Fruit fly (Drosophila melanogaster) whole organism, embryonic: ENCODE measurements around the gene ocn.

Source experiments
- Antp ChIP-seq: fragments of 200-800 bp; sonication (Bioruptor generic); optimal IDR thresholded peaks from 3 replicates; lab custom pipeline; 2016; ENCODE audit warnings: missing biosample characterization, missing genetic modification characterization
- CG1024 ChIP-seq: fragments of 200-800 bp; sonication (Bioruptor generic); IDR thresholded peaks from 2 replicates; pipeline ENCODE4 v1.3.6; 2022; ENCODE audit warnings: missing biosample characterization, missing genetic modification characterization
- CG10366 ChIP-seq: fragments of 200-800 bp; sonication (Bioruptor generic); IDR thresholded peaks from 2 replicates; pipeline ENCODE4 v1.3.6; 2022; ENCODE audit warnings: missing biosample characterization, missing genetic modification characterization
- CG10565 ChIP-seq: fragments of 200-800 bp; sonication (Bioruptor generic); optimal IDR thresholded peaks from 3 replicates; lab custom pipeline; 2016; ENCODE audit warnings: missing biosample characterization, mild to moderate bottlenecking, missing genetic modification characterization
- CG11723 ChIP-seq: fragments of 200-800 bp; sonication (Bioruptor generic); optimal IDR thresholded peaks from 2 replicates; lab custom pipeline; 2017; ENCODE audit warnings: missing biosample characterization, mild to moderate bottlenecking, missing genetic modification characterization
- CG12299 ChIP-seq: fragments of 200-800 bp; sonication (Bioruptor generic); optimal IDR thresholded peaks from 2 replicates; lab custom pipeline; 2018; ENCODE audit warnings: missing biosample characterization, mild to moderate bottlenecking, missing genetic modification characterization
- CG13287 ChIP-seq: fragments of 200-800 bp; sonication (Bioruptor generic); IDR thresholded peaks from 2 replicates; pipeline ENCODE4 v1.3.6; 2022; ENCODE audit warnings: missing biosample characterization, missing genetic modification characterization; ENCODE audit not compliant: partially characterized antibody
- CG2120 ChIP-seq: fragments of 200-800 bp; sonication (Bioruptor generic); optimal IDR thresholded peaks from 3 replicates; lab custom pipeline; 2016; ENCODE audit warnings: missing biosample characterization, missing genetic modification characterization
- CG2712 ChIP-seq: fragments of 200-800 bp; optimal IDR thresholded peaks from 3 replicates; lab custom pipeline; 2019; ENCODE audit warnings: missing biosample characterization, mild to moderate bottlenecking, missing genetic modification characterization, moderate library complexity
- CG30020 ChIP-seq: fragments of 200-800 bp; optimal IDR thresholded peaks from 2 replicates; lab custom pipeline; 2019; ENCODE audit warnings: missing biosample characterization, mild to moderate bottlenecking, missing genetic modification characterization, moderate library complexity
- CG31224 ChIP-seq: fragments of 200-800 bp; sonication (Bioruptor generic); IDR thresholded peaks from 2 replicates; pipeline ENCODE4 v1.3.6; 2022; ENCODE audit warnings: missing biosample characterization, missing genetic modification characterization
- CG3847 ChIP-seq: fragments of 200-800 bp; sonication (Bioruptor generic); IDR thresholded peaks from 2 replicates; pipeline ENCODE4 v1.3.6; 2022; ENCODE audit warnings: missing biosample characterization, missing genetic modification characterization
- CG4282 ChIP-seq: fragments of 200-800 bp; sonication (Bioruptor generic); optimal IDR thresholded peaks from 2 replicates; lab custom pipeline; 2016; ENCODE audit warnings: missing biosample characterization, missing genetic modification characterization
- CG4360 ChIP-seq: fragments of 200-800 bp; sonication (Bioruptor generic); IDR thresholded peaks from 2 replicates; pipeline ENCODE4 v1.3.6; 2022; ENCODE audit warnings: missing biosample characterization, missing genetic modification characterization
- CG6654 ChIP-seq: fragments of 200-800 bp; sonication (Bioruptor generic); optimal IDR thresholded peaks from 2 replicates; lab custom pipeline; 2017; ENCODE audit warnings: missing biosample characterization, mild to moderate bottlenecking, missing genetic modification characterization
- CG6854 ChIP-seq: fragments of 200-800 bp; sonication (Bioruptor generic); optimal IDR thresholded peaks from 3 replicates; lab custom pipeline; 2017; ENCODE audit warnings: missing biosample characterization, mild to moderate bottlenecking, missing genetic modification characterization
- CG8281 ChIP-seq: fragments of 200-800 bp; sonication (Bioruptor generic); optimal IDR thresholded peaks from 2 replicates; lab custom pipeline; 2018; ENCODE audit warnings: missing biosample characterization, mild to moderate bottlenecking, missing genetic modification characterization, moderate library complexity
- CG9215 ChIP-seq: fragments of 200-800 bp; sonication (Bioruptor generic); IDR thresholded peaks from 2 replicates; pipeline ENCODE4 v1.3.6; 2022; ENCODE audit warnings: missing biosample characterization, missing genetic modification characterization
- D ChIP-seq, 2 experiments: fragments of 200-800 bp in 1 of 2; fragments of >200 bp in 1 of 2; sonication (Bioruptor generic) in 1 of 2; optimal IDR thresholded peaks; 2 replicates in 1 of 2; 3 replicates in 1 of 2; lab custom pipeline; 2017; ENCODE audit warnings: mild to moderate bottlenecking in 1 of 2, missing biosample characterization in 1 of 2, missing genetic modification characterization in 1 of 2, missing genetic modification reagents in 1 of 2
- E2f1 ChIP-seq: fragments of 200-800 bp; sonication (Bioruptor generic); IDR thresholded peaks from 2 replicates; pipeline ENCODE4 v1.3.6; 2022; ENCODE audit warnings: missing biosample characterization, missing genetic modification characterization
- HHEX ChIP-seq: fragments of 200-800 bp; sonication (Bioruptor generic); optimal IDR thresholded peaks from 3 replicates; lab custom pipeline; 2017; ENCODE audit warnings: missing biosample characterization, mild to moderate bottlenecking, missing genetic modification characterization, missing genetic modification reagents
- HLH54F ChIP-seq: fragments of 200-800 bp; sonication (Bioruptor generic); optimal IDR thresholded peaks from 3 replicates; lab custom pipeline; 2016; ENCODE audit warnings: missing biosample characterization, missing genetic modification characterization
- Hand ChIP-seq: fragments of 200-800 bp; sonication (Bioruptor generic); optimal IDR thresholded peaks from 2 replicates; lab custom pipeline; 2017; ENCODE audit warnings: mild to moderate bottlenecking, missing biosample characterization, missing genetic modification reagents, missing genetic modification characterization
- HmgZ ChIP-seq: fragments of 200-800 bp; sonication (Bioruptor generic); optimal IDR thresholded peaks from 2 replicates; lab custom pipeline; 2018; ENCODE audit warnings: missing biosample characterization, mild to moderate bottlenecking, missing genetic modification characterization
- Kr ChIP-seq: fragments of 200-800 bp; sonication (Bioruptor generic); optimal IDR thresholded peaks from 2 replicates; lab custom pipeline; 2017; ENCODE audit warnings: missing biosample characterization, mild to moderate bottlenecking, missing genetic modification characterization
- Lhr ChIP-seq: fragments of 200-800 bp; sonication (Bioruptor generic); optimal IDR thresholded peaks from 3 replicates; lab custom pipeline; 2017; ENCODE audit warnings: mild to moderate bottlenecking, missing biosample characterization, missing genetic modification reagents, missing genetic modification characterization
- Max ChIP-seq: fragments of 200-800 bp; sonication (Bioruptor generic); optimal IDR thresholded peaks from 2 replicates; lab custom pipeline; 2016; ENCODE audit warnings: missing biosample characterization, mild to moderate bottlenecking, missing genetic modification characterization
- Optix ChIP-seq: fragments of 200-800 bp; sonication (Bioruptor generic); IDR thresholded peaks from 3 replicates; pipeline ENCODE4 v1.3.6; 2022; ENCODE audit warnings: missing biosample characterization, missing genetic modification characterization
- Rfx ChIP-seq: fragments of 200-800 bp; sonication (Bioruptor generic); IDR thresholded peaks from 2 replicates; pipeline ENCODE4 v1.3.6; 2022; ENCODE audit warnings: missing biosample characterization, missing genetic modification characterization
- Sin3A ChIP-seq: fragments of >200 bp; optimal IDR thresholded peaks from 2 replicates; lab custom pipeline; 2018
- Sry-β ChIP-seq: fragments of 200-800 bp; sonication (Bioruptor generic); optimal IDR thresholded peaks from 2 replicates; lab custom pipeline; 2018; ENCODE audit warnings: missing biosample characterization, mild to moderate bottlenecking, missing genetic modification characterization, moderate library complexity
- bab2 ChIP-seq: fragments of 200-800 bp; sonication (Bioruptor generic); optimal IDR thresholded peaks from 2 replicates; lab custom pipeline; 2016; ENCODE audit warnings: missing biosample characterization, missing genetic modification characterization
- ci ChIP-seq: fragments of 200-800 bp; sonication (Bioruptor generic); IDR thresholded peaks from 3 replicates; pipeline ENCODE4 v1.3.6; 2022; ENCODE audit warnings: missing biosample characterization, missing genetic modification characterization
- corto ChIP-seq: fragments of 200-800 bp; sonication (Bioruptor generic); optimal IDR thresholded peaks from 2 replicates; lab custom pipeline; 2016; ENCODE audit warnings: missing biosample characterization, mild to moderate bottlenecking, missing genetic modification characterization, moderate library complexity
- dmrt11E ChIP-seq: fragments of 200-800 bp; sonication (Bioruptor generic); optimal IDR thresholded peaks from 3 replicates; lab custom pipeline; 2018; ENCODE audit warnings: missing biosample characterization, mild to moderate bottlenecking, missing genetic modification characterization, moderate library complexity
- en ChIP-seq: fragments of 200-800 bp; sonication (Bioruptor generic); optimal IDR thresholded peaks from 2 replicates; lab custom pipeline; 2016; ENCODE audit warnings: missing biosample characterization, missing genetic modification characterization
- grn ChIP-seq: fragments of 200-800 bp; sonication (Bioruptor generic); optimal IDR thresholded peaks from 3 replicates; lab custom pipeline; 2017; ENCODE audit warnings: missing biosample characterization, missing genetic modification characterization
- her ChIP-seq: fragments of 200-800 bp; sonication (Bioruptor generic); optimal IDR thresholded peaks from 2 replicates; lab custom pipeline; 2016; ENCODE audit warnings: missing biosample characterization, missing genetic modification characterization
- klu ChIP-seq: fragments of 200-800 bp; sonication (Bioruptor generic); IDR thresholded peaks from 2 replicates; pipeline ENCODE4 v1.3.6; 2022; ENCODE audit warnings: missing biosample characterization, missing genetic modification characterization
- nau ChIP-seq: fragments of 200-800 bp; sonication (Bioruptor generic); optimal IDR thresholded peaks from 3 replicates; lab custom pipeline; 2017; ENCODE audit warnings: missing biosample characterization, mild to moderate bottlenecking, missing genetic modification characterization, missing genetic modification reagents
- oc ChIP-seq: fragments of 200-800 bp; sonication (Bioruptor generic); optimal IDR thresholded peaks from 2 replicates; lab custom pipeline; 2018; ENCODE audit warnings: missing biosample characterization, mild to moderate bottlenecking, missing genetic modification characterization, moderate library complexity
- odd ChIP-seq: fragments of 200-800 bp; sonication (Bioruptor generic); optimal IDR thresholded peaks from 2 replicates; lab custom pipeline; 2017; ENCODE audit warnings: missing biosample characterization, mild to moderate bottlenecking, missing genetic modification characterization
- pan ChIP-seq, 4 experiments: fragments of >200 bp in 3 of 4; fragments of 200-800 bp in 1 of 4; sonication (Bioruptor generic) in 1 of 4; optimal IDR thresholded peaks in 3 of 4; IDR thresholded peaks in 1 of 4; 2 replicates each; pipeline versions ENCODE4 v1.3.6 to Lab custom; 2017 to 2022; ENCODE audit warnings: missing biosample characterization in 2 of 4, missing genetic modification characterization in 2 of 4, mixed read lengths in 1 of 4
- pita ChIP-seq: fragments of 200-800 bp; sonication (Bioruptor generic); optimal IDR thresholded peaks from 2 replicates; lab custom pipeline; 2017; ENCODE audit warnings: missing biosample characterization, mild to moderate bottlenecking, missing genetic modification characterization
- prd ChIP-seq, 3 experiments: fragments of >200 bp in 2 of 3; fragments of 200-800 bp in 1 of 3; sonication (Bioruptor generic) in 1 of 3; optimal IDR thresholded peaks in 2 of 3; IDR thresholded peaks in 1 of 3; 2 replicates in 2 of 3; 3 replicates in 1 of 3; pipeline versions ENCODE4 v1.3.6 to Lab custom; 2017 to 2022; ENCODE audit warnings: missing biosample characterization in 1 of 3, missing genetic modification characterization in 1 of 3
- sisA ChIP-seq: fragments of 200-800 bp; sonication (Bioruptor generic); IDR thresholded peaks from 2 replicates; pipeline ENCODE4 v1.3.6; 2022; ENCODE audit warnings: missing biosample characterization, missing genetic modification characterization
- tll ChIP-seq, 2 experiments: fragments of 200-800 bp in 1 of 2; fragments of >200 bp in 1 of 2; sonication (Bioruptor generic) in 1 of 2; optimal IDR thresholded peaks; 2 replicates each; lab custom pipeline; 2017 to 2019; ENCODE audit warnings: missing biosample characterization in 2 of 2, missing genetic modification characterization in 2 of 2, mild to moderate bottlenecking in 1 of 2, moderate library complexity in 1 of 2
- vfl ChIP-seq: fragments of 200-800 bp; sonication (Bioruptor generic); optimal IDR thresholded peaks from 2 replicates; lab custom pipeline; 2016; ENCODE audit warnings: missing biosample characterization, missing genetic modification characterization

ocn gene

dm6 chr3R:29997607-29998236, 39.8 kb downstream of the ocn start, which contains the start of the genes CG15525 and CG11504 (continued):
- TF ChIP-seq Rfx: peak; percentile 72
- TF ChIP-seq CG12299 (tag; lab: Kevin White, UChicago): no peak
- no peak for TF ChIP-seq nau (GFP tag; lab: Kevin White, UChicago)
- TF ChIP-seq pita: no peak
- no peak for TF ChIP-seq en
- no peak for TF ChIP-seq CG8281 (tag; lab: Kevin White, UChicago)
- no peak for TF ChIP-seq CG31224 (GFP tag; lab: Robert Waterston, UW)
- TF ChIP-seq CG4360 (GFP tag; lab: Robert Waterston, UW): no peak
- TF ChIP-seq CG13287 (GFP tag; lab: Robert Waterston, UW): peak; percentile 95
- no peak for TF ChIP-seq CG6854 (GFP tag; lab: Kevin White, UChicago)
- TF ChIP-seq D (optimal IDR thresholded peaks at IDR 0.05; lab: Kevin White, UChicago): no peak
- no peak for TF ChIP-seq D (GFP tag; optimal IDR thresholded peaks at IDR 0.05; lab: Kevin White, UChicago)
- peak; percentile 34 for TF ChIP-seq vfl (GFP tag; lab: Kevin White, UChicago)
- TF ChIP-seq CG10565: no peak
- TF ChIP-seq tll (GFP tag; optimal IDR thresholded peaks at IDR 0.05; lab: Kevin White, UChicago): no peak
- no peak for TF ChIP-seq Sry-β (GFP tag; lab: Kevin White, UChicago)
- no peak for TF ChIP-seq CG11723 (GFP tag; lab: Kevin White, UChicago)
- peak; percentile 37 for TF ChIP-seq bab2
- no peak for TF ChIP-seq CG6654 (GFP tag; lab: Kevin White, UChicago)
- no peak for TF ChIP-seq corto (GFP tag; lab: Kevin White, UChicago)
- peak; percentile 63 for TF ChIP-seq HmgZ (tag; lab: Kevin White, UChicago)
- no peak for TF ChIP-seq CG4282 (GFP tag; lab: Kevin White, UChicago)
- TF ChIP-seq HLH54F (GFP tag; lab: Kevin White, UChicago): peak; percentile 47
- peak; percentile 48 for TF ChIP-seq Sin3A
- no peak for TF ChIP-seq Kr (GFP tag; lab: Kevin White, UChicago)
- 0 out of 3 replicates have a peak, but pooled peaks have one; percentile 47 for TF ChIP-seq Optix (GFP tag; lab: Robert Waterston, UW)
- peak; percentile 58 for TF ChIP-seq CG30020
- 0 out of 3 replicates have a peak, but pooled peaks have one; percentile 46 for TF ChIP-seq ci
- TF ChIP-seq CG10366: peak; percentile 54; the same call in 1 of the 2 replicates
- TF ChIP-seq klu (GFP tag; lab: Robert Waterston, UW): peak; percentile 37; the same call in 1 of the 2 replicates
- no peak for TF ChIP-seq prd (optimal IDR thresholded peaks at IDR 0.05; lab: Kevin White, UChicago)
- TF ChIP-seq prd (GFP tag; IDR thresholded peaks at IDR 0.05; lab: Robert Waterston, UW): peak; percentile 82
- no peak for TF ChIP-seq odd (GFP tag; lab: Kevin White, UChicago)
- peak; percentile 49 for TF ChIP-seq Max (GFP tag; lab: Kevin White, UChicago)
- TF ChIP-seq oc: no peak
- TF ChIP-seq E2f1 (GFP tag; lab: Robert Waterston, UW): peak; percentile 56
- no peak for TF ChIP-seq pan (optimal IDR thresholded peaks at IDR 0.05; lab: Kevin White, UChicago)
- TF ChIP-seq pan (GFP tag; optimal IDR thresholded peaks at IDR 0.05 in 1 of 2, IDR thresholded peaks at IDR 0.05 in 1 of 2): no peak
- peak; percentile 43 for TF ChIP-seq CG3847 (GFP tag; lab: Robert Waterston, UW)
- TF ChIP-seq CG2120 (GFP tag; lab: Kevin White, UChicago): peak; percentile 75
- TF ChIP-seq Antp (GFP tag; lab: Kevin White, UChicago): peak; percentile 32
- TF ChIP-seq CG9215: peak; percentile 57
- TF ChIP-seq CG2712 (tag; lab: Kevin White, UChicago): no peak
- TF ChIP-seq grn (GFP tag; lab: Kevin White, UChicago): no peak
- TF ChIP-seq sisA (GFP tag; lab: Robert Waterston, UW): peak; percentile 80
- TF ChIP-seq dmrt11E (tag; lab: Kevin White, UChicago): no peak
- no peak for TF ChIP-seq her
- no peak for TF ChIP-seq Hand
- no peak for TF ChIP-seq HHEX (GFP tag; lab: Kevin White, UChicago)
- peak; percentile 34; the same call in 1 of the 2 replicates for TF ChIP-seq CG1024 (GFP tag; lab: Robert Waterston, UW)
- no peak for TF ChIP-seq Lhr
